Worm (Caenorhabditis elegans) whole organism, L2 larva: ENCODE measurements around the gene W09G12.9.
"Not testable (repeated sequence)": the region's sequence is repeated elsewhere in the genome, so short reads cannot be mapped to it uniquely, and the experiment has no call there.

ENCODE experiments used
- C34F6.9 ChIP-seq: fragments of 150-350 bp; optimal IDR thresholded peaks from 2 replicates; lab custom pipeline; 2014; ENCODE audit warnings: missing biosample characterization, missing genetic modification characterization
- F13H6.1 ChIP-seq: sonication (generic microtip); optimal IDR thresholded peaks from 2 replicates; lab custom pipeline; 2016; ENCODE audit warnings: missing genetic modification characterization, missing compliant biosample characterization
- Y55F3AM.14 ChIP-seq: fragments of 200-800 bp; sonication (Bioruptor generic); optimal IDR thresholded peaks from 2 replicates; lab custom pipeline; 2018; ENCODE audit warnings: mild to moderate bottlenecking, missing genetic modification characterization, missing compliant biosample characterization
- ZK546.5 ChIP-seq: sonication (generic microtip); optimal IDR thresholded peaks from 2 replicates; lab custom pipeline; 2017; ENCODE audit warnings: missing biosample characterization, missing genetic modification characterization
- alr-1 ChIP-seq: fragments of 150-350 bp; optimal IDR thresholded peaks from 2 replicates; lab custom pipeline; 2014; ENCODE audit warnings: missing biosample characterization, missing genetic modification characterization
- aly-2 ChIP-seq: fragments of 150-350 bp; optimal IDR thresholded peaks from 2 replicates; lab custom pipeline; 2014; ENCODE audit warnings: missing biosample characterization, missing genetic modification characterization
- ceh-82 ChIP-seq: fragments of 150-350 bp; optimal IDR thresholded peaks from 2 replicates; lab custom pipeline; 2014; ENCODE audit warnings: missing biosample characterization, missing genetic modification characterization
- egl-27 ChIP-seq: sonication (generic microtip); optimal IDR thresholded peaks from 3 replicates; lab custom pipeline; 2017; ENCODE audit warnings: missing biosample characterization, missing genetic modification reagents, missing genetic modification characterization
- elt-1 ChIP-seq: fragments of 150-350 bp; optimal IDR thresholded peaks from 2 replicates; lab custom pipeline; 2014; ENCODE audit warnings: missing biosample characterization, missing genetic modification characterization
- gmeb-1 ChIP-seq: fragments of 150-350 bp; optimal IDR thresholded peaks from 2 replicates; lab custom pipeline; 2014; ENCODE audit warnings: missing biosample characterization, missing genetic modification characterization
- lin-11 ChIP-seq: fragments of 150-350 bp; sonication (generic microtip); optimal IDR thresholded peaks from 2 replicates; lab custom pipeline; 2014; ENCODE audit warnings: missing biosample characterization, missing genetic modification characterization, inconsistent platforms, mixed read lengths
- lin-13 ChIP-seq: fragments of 150-350 bp; optimal IDR thresholded peaks from 2 replicates; lab custom pipeline; 2014; ENCODE audit warnings: missing biosample characterization, missing genetic modification reagents, missing genetic modification characterization
- lin-39 ChIP-seq: fragments of 150-350 bp; optimal IDR thresholded peaks from 2 replicates; lab custom pipeline; 2014; ENCODE audit warnings: missing biosample characterization, missing genetic modification reagents, missing genetic modification characterization
- lsy-2 ChIP-seq, 2 experiments: fragments of 150-350 bp in 1 of 2; sonication (generic microtip) in 1 of 2; optimal IDR thresholded peaks; 2 replicates each; lab custom pipeline; 2014 to 2017; ENCODE audit warnings: missing biosample characterization in 2 of 2, missing genetic modification characterization in 2 of 2
- mab-5 ChIP-seq: fragments of 150-350 bp; optimal IDR thresholded peaks from 2 replicates; lab custom pipeline; 2014; ENCODE audit warnings: missing biosample characterization, missing genetic modification characterization
- mbf-1 ChIP-seq: sonication (generic microtip); optimal IDR thresholded peaks from 2 replicates; lab custom pipeline; 2017; ENCODE audit warnings: missing biosample characterization, missing genetic modification characterization
- nhr-10 ChIP-seq: sonication (generic microtip); optimal IDR thresholded peaks from 2 replicates; lab custom pipeline; 2017; ENCODE audit warnings: missing biosample characterization, missing genetic modification characterization
- nhr-11 ChIP-seq: fragments of 150-350 bp; optimal IDR thresholded peaks from 2 replicates; lab custom pipeline; 2014; ENCODE audit warnings: missing biosample characterization, missing genetic modification characterization
- nhr-12 ChIP-seq: fragments of 150-350 bp; optimal IDR thresholded peaks from 2 replicates; lab custom pipeline; 2014; ENCODE audit warnings: missing biosample characterization, missing genetic modification characterization
- nhr-129 ChIP-seq: fragments of 150-350 bp; optimal IDR thresholded peaks from 2 replicates; lab custom pipeline; 2014; ENCODE audit warnings: missing biosample characterization, missing genetic modification characterization
- nhr-21 ChIP-seq: fragments of 150-350 bp; optimal IDR thresholded peaks from 2 replicates; lab custom pipeline; 2014; ENCODE audit warnings: missing biosample characterization, missing genetic modification characterization
- nhr-23 ChIP-seq: fragments of 150-350 bp; optimal IDR thresholded peaks from 2 replicates; lab custom pipeline; 2014; ENCODE audit warnings: missing biosample characterization, missing genetic modification reagents, missing genetic modification characterization
- nhr-237 ChIP-seq: fragments of 150-350 bp; optimal IDR thresholded peaks from 2 replicates; lab custom pipeline; 2014; ENCODE audit warnings: missing biosample characterization, missing genetic modification characterization
- peb-1 ChIP-seq: fragments of 150-350 bp; optimal IDR thresholded peaks from 2 replicates; lab custom pipeline; 2014; ENCODE audit warnings: missing biosample characterization, missing genetic modification characterization
- sem-4 ChIP-seq: fragments of 150-350 bp; optimal IDR thresholded peaks from 2 replicates; lab custom pipeline; 2014; ENCODE audit warnings: missing biosample characterization, missing genetic modification reagents, missing genetic modification characterization
- skn-1 ChIP-seq: sonication (generic microtip); optimal IDR thresholded peaks from 2 replicates; lab custom pipeline; 2017; ENCODE audit warnings: missing biosample characterization, missing genetic modification characterization
- sma-9 ChIP-seq, 2 experiments: fragments of 150-350 bp in 1 of 2; sonication (generic microtip) in 1 of 2; optimal IDR thresholded peaks; 2 replicates each; lab custom pipeline; 2014 to 2016; ENCODE audit warnings: missing genetic modification characterization in 2 of 2, mild to moderate bottlenecking in 1 of 2, missing biosample characterization in 1 of 2, missing compliant biosample characterization in 1 of 2, missing genetic modification reagents in 1 of 2, moderate library complexity in 1 of 2
- snpc-4 ChIP-seq: fragments of 150-350 bp; optimal IDR thresholded peaks from 2 replicates; lab custom pipeline; 2014; ENCODE audit warnings: missing biosample characterization, missing genetic modification characterization
- unc-55 ChIP-seq: fragments of 150-350 bp; sonication (generic microtip); optimal IDR thresholded peaks from 3 replicates; lab custom pipeline; 2014; ENCODE audit warnings: missing biosample characterization, missing genetic modification reagents, missing genetic modification characterization
- unc-62 ChIP-seq: fragments of 150-350 bp; optimal IDR thresholded peaks from 2 replicates; lab custom pipeline; 2014; ENCODE audit warnings: missing biosample characterization, missing genetic modification reagents, missing genetic modification characterization
- zag-1 ChIP-seq: fragments of 150-350 bp; optimal IDR thresholded peaks from 2 replicates; lab custom pipeline; 2014; ENCODE audit warnings: missing biosample characterization, missing genetic modification characterization
- ztf-1 ChIP-seq: fragments of 200-800 bp; sonication (Bioruptor generic); conservative IDR thresholded peaks from 2 replicates; pipeline ENCODE4 v1.3.6; 2022; ENCODE audit warnings: missing genetic modification characterization, missing compliant biosample characterization
- ztf-4 ChIP-seq: fragments of 150-350 bp; optimal IDR thresholded peaks from 2 replicates; lab custom pipeline; 2014; ENCODE audit warnings: missing biosample characterization, missing genetic modification characterization

Gene W09G12.9

DNA sequence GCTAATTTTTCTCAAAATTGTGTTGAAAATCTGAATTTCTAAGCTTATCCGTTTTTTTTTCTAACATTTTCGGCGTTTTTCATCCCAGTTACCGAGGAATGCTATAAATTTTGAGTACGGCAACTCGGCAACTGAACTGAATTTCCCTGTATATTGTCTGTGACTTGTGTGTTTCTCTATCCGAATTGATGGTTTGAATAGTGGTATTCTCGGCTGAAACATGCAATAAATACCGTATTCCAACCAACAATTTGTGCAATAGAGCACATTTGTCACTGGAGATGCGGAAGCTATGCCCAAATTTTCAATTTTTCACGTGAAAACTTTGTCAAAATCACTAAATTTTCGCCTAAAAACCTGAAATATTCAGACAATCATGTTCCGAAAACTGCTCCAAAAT is 34.1 kb upstream of the W09G12.9 start, which contains the start of gene rmif-2:
rmif-2 (plus strand) TSS at position 301 of the 400 bp plus-strand sequence.
- not testable (repeated sequence) for TF ChIP-seq ztf-1; alr-1 (tag; lab: Kevin White, UChicago); Y55F3AM.14 (GFP tag; lab: Kevin White, UChicago)
- TF ChIP-seq, all 48 proteins: peak for 0; not testable (repeated sequence) for 48

DNA sequence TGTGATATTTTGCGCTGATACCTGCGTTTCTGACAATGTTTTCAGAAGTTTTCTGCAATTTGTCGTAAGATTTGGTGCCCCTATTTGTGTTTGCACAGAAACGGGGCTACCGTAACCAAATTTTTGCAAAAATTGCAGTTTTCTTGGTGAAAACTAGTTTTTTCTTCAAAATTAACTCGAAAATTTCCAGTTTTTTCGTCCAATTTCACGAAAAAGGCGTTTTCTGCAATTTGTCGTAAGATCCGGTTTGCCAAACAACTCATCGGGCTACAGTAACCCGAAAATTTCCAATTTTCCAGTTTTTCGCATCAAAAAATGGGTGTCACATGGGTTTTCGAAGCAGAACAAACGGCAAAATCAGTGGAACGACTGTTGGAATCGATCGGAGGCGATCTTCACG is 28.9 kb upstream of the W09G12.9 start, which contains the start of gene mdt-20:
mdt-20 (plus strand) TSS at position 301 of the 400 bp plus-strand sequence.
- not testable (repeated sequence) for TF ChIP-seq lsy-2 (tag; optimal IDR thresholded peaks at IDR 0.05; lab: Kevin White, UChicago); snpc-4; lin-39

DNA sequence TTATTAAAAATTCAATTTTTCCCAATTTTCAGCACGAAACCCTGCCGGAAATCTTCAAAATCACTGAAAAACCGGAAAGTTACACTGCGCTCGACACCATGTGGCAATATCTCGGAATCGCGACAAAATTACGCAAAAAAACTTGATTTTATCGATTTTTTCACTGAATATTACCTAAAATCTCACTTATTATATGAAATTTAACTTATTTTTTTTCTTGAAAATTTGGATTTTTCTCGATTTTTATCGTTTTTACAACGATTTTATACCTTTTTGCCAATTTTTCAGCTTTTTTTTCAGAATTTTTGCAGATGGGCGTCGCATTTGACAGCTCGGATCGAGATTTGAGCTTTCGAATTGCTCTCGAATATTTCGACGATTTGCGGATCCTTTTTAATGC is 23.6 kb upstream of the W09G12.9 start, which contains the start of gene spl-3:
spl-3 (plus strand) TSS at position 301 of the 400 bp plus-strand sequence.
- TF ChIP-seq C34F6.9 (tag; lab: Kevin White, UChicago): no peak
- no peak for TF ChIP-seq gmeb-1 (tag; lab: Kevin White, UChicago)
- no peak for TF ChIP-seq ztf-4 (tag; lab: Kevin White, UChicago)
- TF ChIP-seq F13H6.1: no peak
- TF ChIP-seq nhr-12 (tag; lab: Kevin White, UChicago): no peak
- no peak for TF ChIP-seq mab-5
- TF ChIP-seq nhr-23 (tag; lab: Kevin White, UChicago): no peak
- no peak for TF ChIP-seq mbf-1 (tag; lab: Kevin White, UChicago)
- TF ChIP-seq egl-27: no peak
- TF ChIP-seq nhr-21 (tag; lab: Kevin White, UChicago): no peak
- no peak for TF ChIP-seq skn-1 (tag; lab: Kevin White, UChicago)
- no peak for TF ChIP-seq nhr-237 (tag; lab: Kevin White, UChicago)
- TF ChIP-seq, all 48 proteins: peak for 0

DNA sequence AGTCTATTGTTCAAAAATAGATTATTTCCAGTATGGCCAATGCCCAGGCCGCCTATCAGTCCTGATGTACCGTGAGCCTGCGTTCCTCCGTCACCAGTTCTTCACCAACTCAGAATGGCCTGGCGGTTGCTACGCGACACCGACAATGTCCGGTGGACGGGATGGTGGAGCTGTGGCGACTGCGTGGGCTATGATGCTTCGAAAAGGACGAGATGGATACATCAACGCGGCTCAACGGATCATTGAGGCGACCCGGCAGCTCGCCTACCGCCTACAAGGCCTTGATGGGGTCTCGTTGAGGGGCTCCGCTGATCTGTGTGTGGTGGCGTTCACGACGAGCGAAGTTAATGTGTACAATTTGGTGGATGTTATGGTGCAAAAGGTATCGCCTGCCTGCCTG is 16.9 kb upstream of the W09G12.9 start:
- TF ChIP-seq egl-27 (no peak), aly-2 (tag; lab: Kevin White, UChicago) (no peak), unc-55 (GFP tag; lab: Kevin White, UChicago) (no peak), ZK546.5 (no peak), gmeb-1 (tag; lab: Kevin White, UChicago) (no peak)

DNA sequence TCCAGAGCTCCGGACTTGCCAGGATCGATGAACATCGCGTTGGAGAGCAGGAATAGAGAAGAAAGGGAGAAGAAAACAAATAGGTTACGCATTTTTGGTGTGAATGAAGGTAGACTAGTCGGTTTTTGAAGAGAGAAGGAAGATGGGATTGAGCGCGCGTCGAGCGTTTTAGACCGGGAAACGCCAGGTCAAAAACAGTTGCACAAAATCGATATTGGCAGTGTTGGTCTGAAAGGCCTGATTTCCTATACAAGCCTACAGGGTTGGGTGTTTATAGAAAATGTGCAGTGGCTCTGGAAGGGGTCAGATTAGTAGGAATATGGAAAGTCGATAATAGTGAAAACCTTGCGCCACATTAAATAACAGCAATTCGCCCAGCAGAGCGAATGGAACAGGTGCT is 11.5 kb upstream of the W09G12.9 start, which contains the start of gene dsl-2:
dsl-2 (minus strand) TSS at position 101 of the 400 bp plus-strand sequence.
- no peak for TF ChIP-seq nhr-129 (tag; lab: Kevin White, UChicago)
- no peak for TF ChIP-seq nhr-11 (tag; lab: Kevin White, UChicago)
- TF ChIP-seq mbf-1 (tag; lab: Kevin White, UChicago): no peak
- TF ChIP-seq elt-1 (tag; lab: Kevin White, UChicago): no peak
- no peak for TF ChIP-seq sem-4 (tag; lab: Kevin White, UChicago)
- TF ChIP-seq unc-62: no peak
- TF ChIP-seq gmeb-1 (tag; lab: Kevin White, UChicago): no peak
- TF ChIP-seq nhr-12 (tag; lab: Kevin White, UChicago): no peak
- TF ChIP-seq Y55F3AM.14 (GFP tag; lab: Kevin White, UChicago): no peak
- TF ChIP-seq zag-1: no peak
- no peak for TF ChIP-seq lin-39
- TF ChIP-seq, all 48 proteins: peak for 0

DNA sequence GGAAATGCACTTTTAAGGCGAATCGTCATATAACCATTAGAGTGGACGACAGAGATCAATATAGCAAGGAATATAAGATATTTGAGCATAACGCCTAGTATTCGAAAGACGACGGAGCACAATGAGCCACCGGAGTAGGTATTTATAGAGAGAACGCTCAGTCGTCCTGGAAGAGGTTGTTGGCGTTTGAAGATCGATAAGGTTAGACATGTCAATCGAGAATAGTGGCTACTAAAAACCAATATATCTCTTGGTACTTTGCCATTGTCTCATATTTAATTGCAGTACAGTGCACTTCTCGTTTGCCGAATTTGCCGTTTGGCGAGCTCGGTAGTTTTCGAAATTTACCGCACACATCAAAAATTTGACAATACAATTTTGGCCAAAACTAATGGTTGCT is 8.4 kb upstream of the W09G12.9 start, which contains the start of gene dsl-1:
dsl-1 (minus strand) TSS at position 101 of the 400 bp plus-strand sequence.
- TF ChIP-seq lin-11 (tag; lab: Kevin White, UChicago) (no peak), sma-9 (GFP tag; optimal IDR thresholded peaks at IDR 0.05; lab: Kevin White, UChicago) (no peak), sma-9 (tag; optimal IDR thresholded peaks at IDR 0.05; lab: Kevin White, UChicago) (no peak), lin-13 (GFP tag; lab: Kevin White, UChicago) (no peak), lsy-2 (tag; optimal IDR thresholded peaks at IDR 0.05; lab: Kevin White, UChicago) (no peak), ceh-82 (tag; lab: Kevin White, UChicago) (no peak), ztf-4 (tag; lab: Kevin White, UChicago) (no peak), nhr-10 (no peak), nhr-12 (tag; lab: Kevin White, UChicago) (no peak), C34F6.9 (tag; lab: Kevin White, UChicago) (no peak), peb-1 (tag; lab: Kevin White, UChicago) (no peak)
- TF ChIP-seq, all 48 proteins: peak for 0
